Worm (Caenorhabditis elegans) whole organism, L2 larva: ENCODE results near the gene cyp-14A4.

ENCODE experiments used
- lsy-2 ChIP-seq, 2 experiments: fragments of 150-350 bp in 1 of 2; sonication (generic microtip) in 1 of 2; optimal IDR thresholded peaks; 2 replicates each; lab custom pipeline; 2014 to 2017; ENCODE audit warnings: missing biosample characterization in 2 of 2, missing genetic modification characterization in 2 of 2
- nhr-11 ChIP-seq: fragments of 150-350 bp; optimal IDR thresholded peaks from 2 replicates; lab custom pipeline; 2014; ENCODE audit warnings: missing biosample characterization, missing genetic modification characterization
- unc-62 ChIP-seq: fragments of 150-350 bp; optimal IDR thresholded peaks from 2 replicates; lab custom pipeline; 2014; ENCODE audit warnings: missing biosample characterization, missing genetic modification reagents, missing genetic modification characterization

DNA sequence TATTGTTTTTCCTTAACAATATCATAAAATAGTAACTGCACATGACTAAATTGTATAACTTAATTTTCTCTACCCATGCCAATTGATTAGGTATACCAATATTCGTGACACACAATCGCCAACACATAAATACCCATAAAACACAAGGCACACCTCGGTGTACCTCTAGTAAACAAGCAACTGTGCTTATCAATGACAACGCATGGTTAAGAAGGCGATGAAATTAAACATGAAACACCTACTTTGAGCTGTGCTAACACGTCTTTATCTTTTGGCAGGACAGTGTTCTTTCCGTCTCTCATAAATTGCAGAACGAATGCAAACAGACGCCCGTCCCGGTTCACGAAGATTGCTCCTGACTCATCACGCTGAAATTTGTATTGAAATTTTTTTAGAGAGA, 26.8 kb upstream of the cyp-14A4 start:
- TF ChIP-seq lsy-2 (tag; optimal IDR thresholded peaks at IDR 0.05; lab: Kevin White, UChicago) (peak in 1 of 2 experiments; percentile 1), nhr-11 (tag; lab: Kevin White, UChicago) (no peak), unc-62 (GFP tag; lab: Kevin White, UChicago) (no peak)
